Fruit fly (Drosophila melanogaster): ENCODE data around the gene Polr2A.
A peak's percentile ranks its signal among the peaks of the same experiment; 100 is the strongest.

Gene Polr2A

DNA sequence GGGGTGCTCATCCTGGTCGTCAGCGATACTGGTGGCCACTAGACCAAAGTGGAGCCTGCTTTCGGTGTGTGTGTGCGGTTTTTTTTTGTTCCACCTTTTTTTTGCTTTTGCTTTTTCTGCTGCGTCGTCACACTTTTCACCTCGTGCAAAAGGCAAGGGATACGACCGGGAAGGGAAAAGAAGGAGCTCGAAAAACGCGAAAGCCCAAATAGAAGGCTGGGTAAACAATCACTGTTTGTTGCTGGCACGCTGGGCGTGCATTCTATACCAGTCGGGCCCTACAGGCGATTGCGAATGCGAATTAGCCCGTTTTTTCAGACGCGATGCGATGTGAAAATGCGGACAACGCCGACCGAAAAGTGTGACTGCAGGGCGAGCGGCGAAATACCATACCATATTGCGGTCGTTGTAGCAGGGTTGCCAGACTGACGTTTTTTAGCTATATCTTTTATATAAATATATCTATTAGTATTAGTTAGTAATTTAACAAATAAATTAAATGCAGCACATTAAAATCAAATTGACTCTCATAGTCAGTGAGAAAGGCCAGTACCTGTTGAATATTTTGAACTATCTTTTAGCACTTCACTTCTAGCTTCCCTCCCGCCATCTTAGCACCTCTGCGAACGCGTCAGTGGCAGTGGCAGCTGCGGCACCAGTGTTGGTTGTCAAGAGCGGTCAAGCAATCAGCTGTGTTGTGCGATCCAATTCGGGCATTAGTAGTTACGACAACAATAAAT lies at the start of gene Polr2A, which contains the start of gene CG11699:
Gene Polr2A (minus strand): TSS at position 371 of the 740 bp plus-strand sequence.
Gene CG11699 (plus strand): TSS at position 666 of the 740 bp plus-strand sequence.
- no peak for TF ChIP-seq Elba2 (GFP tag; optimal IDR thresholded peaks at IDR 0.05)
- TF ChIP-seq Hsf (GFP tag; optimal IDR thresholded peaks at IDR 0.05), result no peak
- TF ChIP-seq Stat92E (GFP tag; optimal IDR thresholded peaks at IDR 0.05), result no peak
- peak in 1 of 2 experiments; percentile 53 for TF ChIP-seq insv (GFP tag; optimal IDR thresholded peaks at IDR 0.05)
- TF ChIP-seq pum (GFP tag; optimal IDR thresholded peaks at IDR 0.05), result no peak
- TF ChIP-seq CG31365 (tag; optimal IDR thresholded peaks at IDR 0.05), result no peak
- TF ChIP-seq CG1647 (GFP tag; optimal IDR thresholded peaks at IDR 0.05), result no peak
- no peak for TF ChIP-seq Fer2 (tag; optimal IDR thresholded peaks at IDR 0.05)
- TF ChIP-seq Hmx (GFP tag; optimal IDR thresholded peaks at IDR 0.05), result no peak
- peak; percentile 47 for TF ChIP-seq sens (GFP tag)
- TF ChIP-seq CG7786 (GFP tag; optimal IDR thresholded peaks at IDR 0.05), result no peak
- no peak for TF ChIP-seq fu2 (GFP tag; optimal IDR thresholded peaks at IDR 0.05)
- no peak for TF ChIP-seq bab2 (GFP tag; optimal IDR thresholded peaks at IDR 0.05)
- TF ChIP-seq Awh (GFP tag; IDR thresholded peaks at IDR 0.05), result no peak
- TF ChIP-seq gcm2 (GFP tag; optimal IDR thresholded peaks at IDR 0.05), result no peak
- no peak for TF ChIP-seq ATbp (GFP tag; optimal IDR thresholded peaks at IDR 0.05)
- no peak for TF ChIP-seq CG4282 (GFP tag; optimal IDR thresholded peaks at IDR 0.05)
- TF ChIP-seq wor (GFP tag; IDR thresholded peaks at IDR 0.05), result no peak
- no peak for TF ChIP-seq CTCF (GFP tag; optimal IDR thresholded peaks at IDR 0.05)
- peak; percentile 41 for TF ChIP-seq Oli (tag; optimal IDR thresholded peaks at IDR 0.05)
- peak; percentile 23 for TF ChIP-seq CG1602 (GFP tag; optimal IDR thresholded peaks at IDR 0.05)
- no peak for TF ChIP-seq CG12219 (GFP tag; optimal IDR thresholded peaks at IDR 0.05)
- TF ChIP-seq CG11695 (GFP tag; IDR thresholded peaks at IDR 0.05), result no peak
- no peak for TF ChIP-seq jigr1 (GFP tag; IDR thresholded peaks at IDR 0.05)
- peak; percentile 18 for TF ChIP-seq CG10979 (tag; optimal IDR thresholded peaks at IDR 0.05)
- TF ChIP-seq CG12942 (GFP tag; optimal IDR thresholded peaks at IDR 0.05), result no peak
- TF ChIP-seq Adf1 (GFP tag; IDR thresholded peaks at IDR 0.05), result no peak; the same call in none of the 2 replicates
- TF ChIP-seq CG42726 (GFP tag; IDR thresholded peaks at IDR 0.05; ENCODE audit: partially characterized antibody), result no peak
- TF ChIP-seq CG1832 (GFP tag; optimal IDR thresholded peaks at IDR 0.05), result no peak
- TF ChIP-seq kah (GFP tag; optimal IDR thresholded peaks at IDR 0.05), result no peak
- no peak for TF ChIP-seq zen2 (GFP tag; IDR thresholded peaks at IDR 0.05; ENCODE audit: partially characterized antibody)
- TF ChIP-seq Chrac-16 (GFP tag; optimal IDR thresholded peaks at IDR 0.05), result peak; percentile 36
- no peak for TF ChIP-seq C15 (GFP tag; IDR thresholded peaks at IDR 0.05)
- TF ChIP-seq Hr78 (GFP tag; optimal IDR thresholded peaks at IDR 0.05), result no peak
- no peak for TF ChIP-seq CG14667 (GFP tag; IDR thresholded peaks at IDR 0.05)
- TF ChIP-seq CG8281 (tag; optimal IDR thresholded peaks at IDR 0.05), result no peak
- no peak for TF ChIP-seq bigmax (GFP tag; optimal IDR thresholded peaks at IDR 0.05)
- peak; percentile 56 for TF ChIP-seq CG15696 (tag; optimal IDR thresholded peaks at IDR 0.05)
- no peak for TF ChIP-seq Trl (optimal IDR thresholded peaks at IDR 0.05)
- peak; percentile 6 for TF ChIP-seq Trl (GFP tag; optimal IDR thresholded peaks at IDR 0.05)
- peak; percentile 38 for TF ChIP-seq CG17186 (GFP tag; optimal IDR thresholded peaks at IDR 0.05)
- TF ChIP-seq CG9727 (GFP tag; optimal IDR thresholded peaks at IDR 0.05), result peak; percentile 54
- peak; percentile 39 for TF ChIP-seq CG15601 (tag; optimal IDR thresholded peaks at IDR 0.05)
- TF ChIP-seq Ets65A (GFP tag), result peak; percentile 81
- peak; percentile 42 for TF ChIP-seq Lhr (GFP tag; optimal IDR thresholded peaks at IDR 0.05)
- TF ChIP-seq klu (GFP tag; IDR thresholded peaks at IDR 0.05), result no peak
- TF ChIP-seq vfl (GFP tag; optimal IDR thresholded peaks at IDR 0.05), result no peak
- no peak for TF ChIP-seq yki (optimal IDR thresholded peaks at IDR 0.05)
- TF ChIP-seq Rx (GFP tag; IDR thresholded peaks at IDR 0.05), result no peak
- no peak for TF ChIP-seq odd (GFP tag; optimal IDR thresholded peaks at IDR 0.05)
- TF ChIP-seq toy (GFP tag; IDR thresholded peaks at IDR 0.05), result no peak
- peak; percentile 19 for TF ChIP-seq tin (GFP tag; optimal IDR thresholded peaks at IDR 0.05)

Data from whole organism, embryonic.